Fruit fly (Drosophila melanogaster) whole organism, embryonic: ENCODE results near the gene Pph13.

Experiments
- Antp ChIP-seq: fragments of 200-800 bp; sonication (Bioruptor generic); optimal IDR thresholded peaks from 3 replicates; lab custom pipeline; 2016; ENCODE audit warnings: missing biosample characterization, missing genetic modification characterization
- Atf3 ChIP-seq: fragments of 200-800 bp; sonication (Bioruptor generic); optimal IDR thresholded peaks from 3 replicates; lab custom pipeline; 2016; ENCODE audit warnings: missing biosample characterization, missing genetic modification characterization
- CG10431 ChIP-seq: fragments of 200-800 bp; sonication (Bioruptor generic); optimal IDR thresholded peaks from 3 replicates; lab custom pipeline; 2018; ENCODE audit warnings: missing biosample characterization, mild to moderate bottlenecking, missing genetic modification characterization
- CG10543 ChIP-seq: fragments of 200-800 bp; sonication (Bioruptor generic); optimal IDR thresholded peaks from 3 replicates; lab custom pipeline; 2017; ENCODE audit warnings: missing biosample characterization, mild to moderate bottlenecking, missing genetic modification characterization, moderate library complexity
- CG10979 ChIP-seq: fragments of 200-800 bp; sonication (Bioruptor generic); optimal IDR thresholded peaks from 2 replicates; lab custom pipeline; 2018; ENCODE audit warnings: missing biosample characterization, mild to moderate bottlenecking, missing genetic modification characterization, moderate library complexity
- CG12219 ChIP-seq: fragments of 200-800 bp; sonication (Bioruptor generic); optimal IDR thresholded peaks from 3 replicates; lab custom pipeline; 2018; ENCODE audit warnings: missing biosample characterization, mild to moderate bottlenecking, missing genetic modification characterization
- CG12299 ChIP-seq: fragments of 200-800 bp; sonication (Bioruptor generic); optimal IDR thresholded peaks from 2 replicates; lab custom pipeline; 2018; ENCODE audit warnings: missing biosample characterization, mild to moderate bottlenecking, missing genetic modification characterization
- CG12942 ChIP-seq: fragments of 200-800 bp; sonication (Bioruptor generic); optimal IDR thresholded peaks from 3 replicates; lab custom pipeline; 2016; ENCODE audit warnings: missing biosample characterization, missing genetic modification characterization
- CG15479 ChIP-seq: fragments of 200-800 bp; sonication (Bioruptor generic); optimal IDR thresholded peaks from 3 replicates; lab custom pipeline; 2019; ENCODE audit warnings: missing biosample characterization, mild to moderate bottlenecking, missing genetic modification characterization, moderate library complexity
- CG1647 ChIP-seq: fragments of 200-800 bp; sonication (Bioruptor generic); optimal IDR thresholded peaks from 3 replicates; lab custom pipeline; 2016; ENCODE audit warnings: missing biosample characterization, missing genetic modification characterization
- CG16863 ChIP-seq: fragments of 200-800 bp; sonication (Bioruptor generic); optimal IDR thresholded peaks from 3 replicates; lab custom pipeline; 2016; ENCODE audit warnings: missing biosample characterization, missing genetic modification characterization
- CG17361 ChIP-seq: fragments of 200-800 bp; sonication (Bioruptor generic); IDR thresholded peaks from 3 replicates; pipeline ENCODE4 v1.3.6; 2022; ENCODE audit warnings: missing biosample characterization, missing genetic modification characterization
- CG1792 ChIP-seq: fragments of 200-800 bp; sonication (Bioruptor generic); optimal IDR thresholded peaks from 2 replicates; lab custom pipeline; 2016; ENCODE audit warnings: missing biosample characterization, missing genetic modification characterization
- CG3726 ChIP-seq: fragments of 200-800 bp; sonication (Bioruptor generic); IDR thresholded peaks from 3 replicates; pipeline ENCODE4, ENCODE4 v1.3.6; 2022; ENCODE audit warnings: missing biosample characterization, missing genetic modification characterization
- CG3995 ChIP-seq: fragments of 200-800 bp; sonication (Bioruptor generic); optimal IDR thresholded peaks from 3 replicates; lab custom pipeline; 2016; ENCODE audit warnings: missing biosample characterization, missing genetic modification characterization
- CG5180 ChIP-seq: fragments of 200-800 bp; sonication (Bioruptor generic); optimal IDR thresholded peaks from 3 replicates; lab custom pipeline; 2017; ENCODE audit warnings: missing biosample characterization, missing genetic modification characterization, mild to moderate bottlenecking, moderate library complexity, missing genetic modification reagents
- CG6683 ChIP-seq: fragments of 200-800 bp; sonication (Bioruptor generic); optimal IDR thresholded peaks from 2 replicates; lab custom pipeline; 2017; ENCODE audit warnings: missing biosample characterization, mild to moderate bottlenecking, missing genetic modification characterization, missing genetic modification reagents
- CG7372 ChIP-seq: fragments of 200-800 bp; sonication (Bioruptor generic); IDR thresholded peaks from 2 replicates; pipeline ENCODE4 v1.3.6; 2022; ENCODE audit warnings: missing biosample characterization, missing genetic modification characterization
- CG8359 ChIP-seq: fragments of 200-800 bp; sonication (Bioruptor generic); optimal IDR thresholded peaks from 2 replicates; lab custom pipeline; 2017; ENCODE audit warnings: missing biosample characterization, mild to moderate bottlenecking, missing genetic modification characterization, borderline replicate concordance
- CG8478 ChIP-seq: fragments of >200 bp; optimal IDR thresholded peaks from 2 replicates; lab custom pipeline; 2018
- CG9797 ChIP-seq: fragments of 200-800 bp; sonication (Bioruptor generic); optimal IDR thresholded peaks from 3 replicates; lab custom pipeline; 2018; ENCODE audit warnings: missing biosample characterization, mild to moderate bottlenecking, missing genetic modification characterization
- D ChIP-seq, 2 experiments: fragments of 200-800 bp in 1 of 2; fragments of >200 bp in 1 of 2; sonication (Bioruptor generic) in 1 of 2; optimal IDR thresholded peaks; 2 replicates in 1 of 2; 3 replicates in 1 of 2; lab custom pipeline; 2017; ENCODE audit warnings: mild to moderate bottlenecking in 1 of 2, missing biosample characterization in 1 of 2, missing genetic modification characterization in 1 of 2, missing genetic modification reagents in 1 of 2
- Doc3 ChIP-seq: fragments of 200-800 bp; sonication (Bioruptor generic); IDR thresholded peaks from 3 replicates; pipeline ENCODE4 v1.3.6; 2022; ENCODE audit warnings: missing biosample characterization, missing genetic modification characterization; ENCODE audit not compliant: partially characterized antibody
- Hsf ChIP-seq: fragments of 200-800 bp; sonication (Bioruptor generic); optimal IDR thresholded peaks from 3 replicates; lab custom pipeline; 2016; ENCODE audit warnings: missing biosample characterization, missing genetic modification characterization
- Kr ChIP-seq: fragments of 200-800 bp; sonication (Bioruptor generic); optimal IDR thresholded peaks from 2 replicates; lab custom pipeline; 2017; ENCODE audit warnings: missing biosample characterization, mild to moderate bottlenecking, missing genetic modification characterization
- MESR4 ChIP-seq: fragments of 200-800 bp; sonication (Bioruptor generic); optimal IDR thresholded peaks from 2 replicates; lab custom pipeline; 2018; ENCODE audit warnings: missing biosample characterization, mild to moderate bottlenecking, missing genetic modification characterization, moderate library complexity
- Mes4 ChIP-seq: fragments of 200-800 bp; sonication (Bioruptor generic); optimal IDR thresholded peaks from 2 replicates; lab custom pipeline; 2016; ENCODE audit warnings: missing biosample characterization, missing genetic modification characterization
- NC2β ChIP-seq: fragments of 200-800 bp; sonication (Bioruptor generic); optimal IDR thresholded peaks from 2 replicates; lab custom pipeline; 2016; ENCODE audit warnings: missing biosample characterization, missing genetic modification characterization
- Nf-YA ChIP-seq: fragments of 200-800 bp; sonication (Bioruptor generic); IDR thresholded peaks from 2 replicates; pipeline ENCODE4 v1.3.6; 2022; ENCODE audit warnings: missing biosample characterization, missing genetic modification characterization
- Vsx1 ChIP-seq: fragments of 200-800 bp; sonication (Bioruptor generic); optimal IDR thresholded peaks from 2 replicates; lab custom pipeline; 2017; ENCODE audit warnings: missing biosample characterization, mild to moderate bottlenecking, missing genetic modification characterization, missing genetic modification reagents
- ash1 ChIP-seq: fragments of 200-800 bp; sonication (Bioruptor generic); optimal IDR thresholded peaks from 2 replicates; lab custom pipeline; 2018; ENCODE audit warnings: missing biosample characterization, mild to moderate bottlenecking, missing genetic modification characterization
- bcd ChIP-seq: fragments of 200-800 bp; sonication (Bioruptor generic); optimal IDR thresholded peaks from 2 replicates; lab custom pipeline; 2017; ENCODE audit warnings: missing biosample characterization, mild to moderate bottlenecking, missing genetic modification characterization
- danr ChIP-seq: fragments of 200-800 bp; sonication (Bioruptor generic); IDR thresholded peaks from 2 replicates; pipeline ENCODE4 v1.3.6; 2022; ENCODE audit warnings: missing biosample characterization, missing genetic modification characterization
- disco-r ChIP-seq: fragments of 200-800 bp; sonication (Bioruptor generic); optimal IDR thresholded peaks from 2 replicates; lab custom pipeline; 2016; ENCODE audit warnings: missing biosample characterization, missing genetic modification characterization
- emc ChIP-seq: fragments of 200-800 bp; sonication (Bioruptor generic); optimal IDR thresholded peaks from 2 replicates; lab custom pipeline; 2016; ENCODE audit warnings: missing biosample characterization, missing genetic modification characterization
- fd3F ChIP-seq: fragments of 200-800 bp; sonication (Bioruptor generic); optimal IDR thresholded peaks from 2 replicates; lab custom pipeline; 2018; ENCODE audit warnings: missing biosample characterization, mild to moderate bottlenecking, missing genetic modification characterization, moderate library complexity
- fd64A ChIP-seq: fragments of 200-800 bp; sonication (Bioruptor generic); optimal IDR thresholded peaks from 3 replicates; lab custom pipeline; 2018; ENCODE audit warnings: missing biosample characterization, mild to moderate bottlenecking, missing genetic modification characterization
- fd96Cb ChIP-seq: fragments of 200-800 bp; sonication (Bioruptor generic); optimal IDR thresholded peaks from 2 replicates; lab custom pipeline; 2018; ENCODE audit warnings: missing biosample characterization, mild to moderate bottlenecking, missing genetic modification characterization, moderate library complexity
- grau ChIP-seq: fragments of 200-800 bp; optimal IDR thresholded peaks from 3 replicates; lab custom pipeline; 2019; ENCODE audit warnings: missing biosample characterization, mild to moderate bottlenecking, missing genetic modification characterization, moderate library complexity
- jigr1 ChIP-seq: fragments of 200-800 bp; sonication (Bioruptor generic); IDR thresholded peaks from 3 replicates; pipeline ENCODE4 v1.3.6; 2022; ENCODE audit warnings: missing biosample characterization, missing genetic modification characterization
- kay ChIP-seq: fragments of 200-800 bp; sonication (Bioruptor generic); optimal IDR thresholded peaks from 2 replicates; lab custom pipeline; 2016; ENCODE audit warnings: missing biosample characterization, missing genetic modification characterization
- otp ChIP-seq: fragments of 200-800 bp; sonication (Bioruptor generic); IDR thresholded peaks from 3 replicates; pipeline ENCODE4, ENCODE4 v1.3.6; 2022; ENCODE audit warnings: missing biosample characterization, missing genetic modification characterization
- phol ChIP-seq: fragments of 200-800 bp; sonication (Bioruptor generic); optimal IDR thresholded peaks from 3 replicates; lab custom pipeline; 2018; ENCODE audit warnings: missing biosample characterization, mild to moderate bottlenecking, missing genetic modification characterization, moderate library complexity
- sug ChIP-seq: fragments of 200-800 bp; optimal IDR thresholded peaks from 2 replicates; lab custom pipeline; 2019; ENCODE audit warnings: missing biosample characterization, mild to moderate bottlenecking, missing genetic modification characterization, moderate library complexity
- tin ChIP-seq: fragments of 200-800 bp; sonication (Bioruptor generic); optimal IDR thresholded peaks from 3 replicates; lab custom pipeline; 2016; ENCODE audit warnings: missing biosample characterization, missing genetic modification characterization
- tna ChIP-seq: fragments of 200-800 bp; sonication (Bioruptor generic); IDR thresholded peaks from 2 replicates; pipeline ENCODE4 v1.3.6; 2022; ENCODE audit warnings: missing biosample characterization, missing genetic modification characterization; ENCODE audit not compliant: partially characterized antibody
- trem ChIP-seq: fragments of 200-800 bp; optimal IDR thresholded peaks from 3 replicates; lab custom pipeline; 2019; ENCODE audit warnings: missing biosample characterization, mild to moderate bottlenecking, missing genetic modification characterization, moderate library complexity
- unpg ChIP-seq: fragments of 200-800 bp; sonication (Bioruptor generic); optimal IDR thresholded peaks from 3 replicates; lab custom pipeline; 2018; ENCODE audit warnings: missing biosample characterization, mild to moderate bottlenecking, missing genetic modification characterization, moderate library complexity
- usp ChIP-seq: fragments of >200 bp; optimal IDR thresholded peaks from 2 replicates; lab custom pipeline; 2017; ENCODE audit warnings: missing biosample characterization, missing genetic modification characterization
- zen ChIP-seq: fragments of 200-800 bp; sonication (Bioruptor generic); optimal IDR thresholded peaks from 3 replicates; lab custom pipeline; 2018; ENCODE audit warnings: missing biosample characterization, mild to moderate bottlenecking, missing genetic modification characterization, moderate library complexity
- zen2 ChIP-seq: fragments of 200-800 bp; sonication (Bioruptor generic); IDR thresholded peaks from 3 replicates; pipeline ENCODE4 v1.3.6; 2022; ENCODE audit warnings: missing biosample characterization, missing genetic modification characterization; ENCODE audit not compliant: partially characterized antibody

Pph13 gene

dm6 chr2L:568030-568429 is 9.3 kb upstream of the Pph13 start, which contains the start of the genes Nle and Sf3b1 (continued):
- peak; percentile 45 for TF ChIP-seq CG10543 (GFP tag; lab: Kevin White, UChicago)
- TF ChIP-seq CG3995 (GFP tag; lab: Kevin White, UChicago) = no peak
- no peak for TF ChIP-seq fd3F
- peak; percentile 41 for TF ChIP-seq tin
- TF ChIP-seq danr = no peak
- TF ChIP-seq CG8359 = no peak
- TF ChIP-seq NC2β (GFP tag; lab: Kevin White, UChicago) = peak; percentile 59
- no peak for TF ChIP-seq kay
- TF ChIP-seq Antp (GFP tag; lab: Kevin White, UChicago) = no peak
- no peak for TF ChIP-seq CG15479 (GFP tag; lab: Kevin White, UChicago)
- no peak for TF ChIP-seq D (optimal IDR thresholded peaks at IDR 0.05; lab: Kevin White, UChicago)
- no peak for TF ChIP-seq D (GFP tag; optimal IDR thresholded peaks at IDR 0.05; lab: Kevin White, UChicago)
- TF ChIP-seq unpg (GFP tag; lab: Kevin White, UChicago) = no peak
- no peak for TF ChIP-seq bcd (GFP tag; lab: Kevin White, UChicago)
- TF ChIP-seq ash1 (GFP tag; lab: Kevin White, UChicago) = no peak
- TF ChIP-seq fd96Cb (tag; lab: Kevin White, UChicago) = no peak
- TF ChIP-seq Hsf (GFP tag; lab: Kevin White, UChicago) = peak; percentile 73
- TF ChIP-seq CG16863 (GFP tag; lab: Kevin White, UChicago) = peak; percentile 27
- peak; percentile 92 for TF ChIP-seq CG9797
- peak; percentile 63 for TF ChIP-seq CG17361 (GFP tag; lab: Robert Waterston, UW)
- peak; percentile 97 for TF ChIP-seq Doc3
- no peak for TF ChIP-seq CG6683
- peak; percentile 80 for TF ChIP-seq sug (tag; lab: Kevin White, UChicago)
- no peak for TF ChIP-seq CG12219 (GFP tag; lab: Kevin White, UChicago)
- TF ChIP-seq MESR4 (GFP tag; lab: Kevin White, UChicago) = peak; percentile 58
- peak; percentile 48 for TF ChIP-seq Mes4 (GFP tag; lab: Kevin White, UChicago)
- TF ChIP-seq CG10979 = peak; percentile 47
- TF ChIP-seq CG3726 = no peak
- no peak for TF ChIP-seq Nf-YA
- TF ChIP-seq phol (tag; lab: Kevin White, UChicago) = peak; percentile 77
- TF ChIP-seq zen (tag; lab: Kevin White, UChicago) = peak; percentile 48
- no peak for TF ChIP-seq fd64A (GFP tag; lab: Kevin White, UChicago)
- TF ChIP-seq CG10431 (GFP tag; lab: Kevin White, UChicago) = no peak
- peak; percentile 12 for TF ChIP-seq CG12942
- TF ChIP-seq CG1792 = no peak
- no peak for TF ChIP-seq Vsx1 (GFP tag; lab: Kevin White, UChicago)
- TF ChIP-seq tna (GFP tag; lab: Robert Waterston, UW) = peak; percentile 82
- TF ChIP-seq trem (tag; lab: Kevin White, UChicago) = peak; percentile 91
- TF ChIP-seq CG5180 (GFP tag; lab: Kevin White, UChicago) = peak; percentile 99
- TF ChIP-seq CG1647 = peak; percentile 23
- 0 out of 2 replicates have a peak, but pooled peaks have one; percentile 44 for TF ChIP-seq CG7372 (GFP tag; lab: Robert Waterston, UW)
- TF ChIP-seq otp (GFP tag; lab: Robert Waterston, UW) = no peak
- TF ChIP-seq CG8478 (lab: Kevin White, UChicago) = no peak
- peak; percentile 44 for TF ChIP-seq grau
- TF ChIP-seq Atf3 (GFP tag; lab: Kevin White, UChicago) = peak; percentile 12
- no peak for TF ChIP-seq Kr (GFP tag; lab: Kevin White, UChicago)
- TF ChIP-seq disco-r (GFP tag; lab: Kevin White, UChicago) = no peak
- no peak for TF ChIP-seq jigr1 (GFP tag; lab: Robert Waterston, UW)
- TF ChIP-seq zen2 (GFP tag; lab: Robert Waterston, UW) = peak; percentile 72; the same call in 1 of the 3 replicates
- peak; percentile 26 for TF ChIP-seq CG12299
- TF ChIP-seq emc = no peak
- no peak for TF ChIP-seq usp (GFP tag; lab: Kevin White, UChicago)
